Worm (Caenorhabditis elegans): ENCODE measurements around the gene F21C10.19.

ce11 chrV:9162118-9162729 is 31.4 kb downstream of the F21C10.19 start:
- TF ChIP-seq tbx-37 (GFP tag; conservative IDR thresholded peaks at IDR 0.05): no peak
- TF ChIP-seq ama-1 (optimal IDR thresholded peaks at IDR 0.05): no peak
- TF ChIP-seq hnd-1 (tag; optimal IDR thresholded peaks at IDR 0.05): no peak
- no peak for TF ChIP-seq ceh-13 (GFP tag; optimal IDR thresholded peaks at IDR 0.05)
- no peak for TF ChIP-seq hmbx-1 (tag; optimal IDR thresholded peaks at IDR 0.05)
- TF ChIP-seq pes-1 (GFP tag; IDR thresholded peaks at IDR 0.05): no peak
- TF ChIP-seq tbx-11 (GFP tag; IDR thresholded peaks at IDR 0.05): no peak
- no peak for TF ChIP-seq ets-7 (tag; optimal IDR thresholded peaks at IDR 0.05)
- TF ChIP-seq flt-1 (GFP tag; IDR thresholded peaks at IDR 0.05): no peak
- TF ChIP-seq B0310.2 (tag; optimal IDR thresholded peaks at IDR 0.05): no peak
- no peak for TF ChIP-seq tra-4 (tag; optimal IDR thresholded peaks at IDR 0.05)
